Worm (Caenorhabditis elegans) whole organism, late embryonic: ENCODE data around the gene ttr-35.

Experiments
- F13H6.1 ChIP-seq: sonication (generic microtip); optimal IDR thresholded peaks from 2 replicates; lab custom pipeline; 2016; ENCODE audit warnings: missing genetic modification characterization, missing compliant biosample characterization
- K02D7.2 ChIP-seq: sonication (generic microtip); optimal IDR thresholded peaks from 2 replicates; lab custom pipeline; 2017; ENCODE audit warnings: mild to moderate bottlenecking, missing genetic modification characterization, missing compliant biosample characterization
- ceh-24 ChIP-seq: sonication (generic microtip); optimal IDR thresholded peaks from 2 replicates; lab custom pipeline; 2016; ENCODE audit warnings: mild to moderate bottlenecking, missing genetic modification characterization, missing compliant biosample characterization
- ceh-31 ChIP-seq: sonication (generic microtip); optimal IDR thresholded peaks from 2 replicates; lab custom pipeline; 2016; ENCODE audit warnings: missing genetic modification characterization, missing compliant biosample characterization
- gmeb-2 ChIP-seq: sonication (generic microtip); optimal IDR thresholded peaks from 2 replicates; lab custom pipeline; 2016; ENCODE audit warnings: missing genetic modification characterization, inconsistent platforms, missing compliant biosample characterization
- lim-6 ChIP-seq: sonication (generic microtip); optimal IDR thresholded peaks from 2 replicates; lab custom pipeline; 2016; ENCODE audit warnings: missing genetic modification characterization, missing compliant biosample characterization
- nhr-232 ChIP-seq: sonication (generic microtip); optimal IDR thresholded peaks from 2 replicates; lab custom pipeline; 2016; ENCODE audit warnings: missing genetic modification characterization, missing compliant biosample characterization
- sdc-2 ChIP-seq: sonication (generic microtip); optimal IDR thresholded peaks from 2 replicates; lab custom pipeline; 2016; ENCODE audit warnings: missing genotype, missing genetic modification characterization, missing compliant biosample characterization
- tbx-2 ChIP-seq: sonication (generic microtip); optimal IDR thresholded peaks from 2 replicates; lab custom pipeline; 2016; ENCODE audit warnings: missing genetic modification characterization, missing compliant biosample characterization
- unc-86 ChIP-seq: sonication (generic microtip); optimal IDR thresholded peaks from 2 replicates; lab custom pipeline; 2016; ENCODE audit warnings: missing genetic modification characterization, missing compliant biosample characterization

DNA sequence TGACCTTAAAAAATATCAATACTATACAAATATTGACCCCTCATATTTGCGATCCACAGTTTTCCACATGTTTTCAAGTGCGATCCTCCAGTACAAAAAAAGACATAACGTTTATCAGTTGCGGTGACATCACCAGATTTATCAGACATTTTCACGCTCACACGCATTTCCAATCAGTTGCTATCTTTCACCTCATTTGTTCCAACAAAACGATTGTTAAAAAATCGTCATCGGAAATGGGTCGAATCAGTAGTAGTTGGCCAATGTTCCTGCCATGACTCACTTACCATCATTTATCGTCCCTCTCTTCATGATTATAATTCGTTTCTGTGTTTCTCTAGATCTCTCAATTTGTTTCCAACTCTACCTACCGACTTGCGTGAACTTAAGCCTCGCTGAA, 39.6 kb downstream of the ttr-35 start:
- TF ChIP-seq K02D7.2 (no peak), F13H6.1 (tag; lab: Kevin White, UChicago) (no peak), ceh-31 (tag; lab: Kevin White, UChicago) (no peak), gmeb-2 (tag; lab: Kevin White, UChicago) (no peak), nhr-232 (no peak), ceh-24 (tag; lab: Kevin White, UChicago) (no peak), sdc-2 (tag; lab: Kevin White, UChicago) (no peak), lim-6 (tag; lab: Kevin White, UChicago) (no peak), unc-86 (tag; lab: Kevin White, UChicago) (no peak), tbx-2 (tag; lab: Kevin White, UChicago) (no peak)
